Worm (Caenorhabditis elegans) whole organism, mixed stage, embryonic: ENCODE data around the gene srw-10.

Experiments used
- lin-13 ChIP-seq: fragments of 150-350 bp; optimal IDR thresholded peaks from 2 replicates; lab custom pipeline; 2014; ENCODE audit warnings: missing biosample characterization, missing genetic modification characterization
- sem-2 ChIP-seq: fragments of 200-800 bp; sonication (Bioruptor generic); optimal IDR thresholded peaks from 2 replicates; lab custom pipeline; 2018; ENCODE audit warnings: mild to moderate bottlenecking, missing genetic modification characterization, missing compliant biosample characterization
- ztf-11 ChIP-seq: fragments of 150-350 bp; optimal IDR thresholded peaks from 2 replicates; lab custom pipeline; 2014; ENCODE audit warnings: missing biosample characterization, missing genetic modification characterization

ce11 chrIII:12784854-12785253, 29.7 kb downstream of the srw-10 start, which contains the start of gene lgc-37:
- TF ChIP-seq lin-13 (no peak), sem-2 (GFP tag; lab: Kevin White, UChicago) (no peak), ztf-11 (no peak)
